Worm (Caenorhabditis elegans) whole organism, late embryonic: ENCODE results near the gene lig-1.

Source experiments
- ama-1 ChIP-seq: fragments of 150-350 bp; optimal IDR thresholded peaks from 2 replicates; lab custom pipeline; 2014
- eyg-1 ChIP-seq: sonication (generic microtip); optimal IDR thresholded peaks from 2 replicates; lab custom pipeline; 2016; ENCODE audit warnings: missing genotype, missing genetic modification characterization, missing compliant biosample characterization
- fkh-10 ChIP-seq: fragments of 150-350 bp; optimal IDR thresholded peaks from 2 replicates; lab custom pipeline; 2014; ENCODE audit warnings: missing biosample characterization, missing genetic modification reagents, missing genetic modification characterization
- nhr-11 ChIP-seq: fragments of 150-350 bp; optimal IDR thresholded peaks from 2 replicates; lab custom pipeline; 2014; ENCODE audit warnings: missing biosample characterization, missing genetic modification characterization
- sdc-2 ChIP-seq: sonication (generic microtip); optimal IDR thresholded peaks from 2 replicates; lab custom pipeline; 2016; ENCODE audit warnings: missing genotype, missing genetic modification characterization, missing compliant biosample characterization
- tbx-2 ChIP-seq: sonication (generic microtip); optimal IDR thresholded peaks from 2 replicates; lab custom pipeline; 2016; ENCODE audit warnings: missing genetic modification characterization, missing compliant biosample characterization

ce11 chrV:10805934-10806333 lies 8.0 kb upstream of the lig-1 start, which contains the start of gene prp-38:
- TF ChIP-seq ama-1 (lab: Kevin White, UChicago) (no peak), tbx-2 (no peak), fkh-10 (no peak), sdc-2 (tag; lab: Kevin White, UChicago) (no peak), nhr-11 (tag; lab: Kevin White, UChicago) (no peak), eyg-1 (tag; lab: Kevin White, UChicago) (no peak)
